Fruit fly (Drosophila melanogaster): ENCODE results near the gene omd.

Gene omd

dm6 chr3R:13715012-13715673, 28.1 kb upstream of the omd start, which contains the start of gene kmr (continued):
- no peak for TF ChIP-seq ind (GFP tag; optimal IDR thresholded peaks at IDR 0.05)
- TF ChIP-seq CG12219 (GFP tag; optimal IDR thresholded peaks at IDR 0.05): peak; percentile 57
- TF ChIP-seq CG13624 (GFP tag; optimal IDR thresholded peaks at IDR 0.05): peak; percentile 2
- TF ChIP-seq CkIIα-i1 (GFP tag; IDR thresholded peaks at IDR 0.05): no peak
- TF ChIP-seq gsb (GFP tag; IDR thresholded peaks at IDR 0.05): 0 out of 2 replicates have a peak, but pooled peaks have one; percentile 38
- peak; percentile 9; the same call in 1 of the 2 replicates for TF ChIP-seq Scr (GFP tag; IDR thresholded peaks at IDR 0.05; ENCODE audit: partially characterized antibody)
- TF ChIP-seq ara (GFP tag; IDR thresholded peaks at IDR 0.05): no peak
- peak; percentile 53 for TF ChIP-seq nerfin-1 (tag; optimal IDR thresholded peaks at IDR 0.05)
- TF ChIP-seq CG13296 (GFP tag; optimal IDR thresholded peaks at IDR 0.05): peak; percentile 56
- peak; percentile 49 for TF ChIP-seq Side (GFP tag; optimal IDR thresholded peaks at IDR 0.05)
- TF ChIP-seq ranshi (GFP tag; IDR thresholded peaks at IDR 0.05): peak; percentile 26; the same call in 1 of the 2 replicates
- no peak for TF ChIP-seq CG10321 (GFP tag; IDR thresholded peaks at IDR 0.05)
- TF ChIP-seq CG2120 (GFP tag; optimal IDR thresholded peaks at IDR 0.05): no peak
- 0 out of 3 replicates have a peak, but pooled peaks have one; percentile 24 for TF ChIP-seq mld (GFP tag; IDR thresholded peaks at IDR 0.05; ENCODE audit: partially characterized antibody)
- no peak for TF ChIP-seq CG12942 (GFP tag; optimal IDR thresholded peaks at IDR 0.05)
- TF ChIP-seq MTF-1 (GFP tag; optimal IDR thresholded peaks at IDR 0.05; ENCODE audit: borderline replicate concordance): peak; percentile 26
- peak; percentile 48 for TF ChIP-seq Dad (GFP tag; optimal IDR thresholded peaks at IDR 0.05)
- peak; percentile 34; the same call in 1 of the 3 replicates for TF ChIP-seq CG6175 (GFP tag; IDR thresholded peaks at IDR 0.05)
- no peak for TF ChIP-seq CG17186 (GFP tag; optimal IDR thresholded peaks at IDR 0.05)
- no peak for TF ChIP-seq CG2889 (GFP tag; IDR thresholded peaks at IDR 0.05)
- no peak for TF ChIP-seq E2f1 (GFP tag; IDR thresholded peaks at IDR 0.05)
- TF ChIP-seq CG31441 (GFP tag; IDR thresholded peaks at IDR 0.05): peak; percentile 34; the same call in 1 of the 2 replicates
- peak; percentile 23 for TF ChIP-seq nmo (GFP tag; optimal IDR thresholded peaks at IDR 0.05)
- peak; percentile 24 for TF ChIP-seq CG12659 (GFP tag; optimal IDR thresholded peaks at IDR 0.05)
- TF ChIP-seq Kr (GFP tag; optimal IDR thresholded peaks at IDR 0.05): peak; percentile 73
- peak; percentile 6 for TF ChIP-seq pb (GFP tag; optimal IDR thresholded peaks at IDR 0.05)
- peak; percentile 51; the same call in 1 of the 2 replicates for TF ChIP-seq Awh (GFP tag; IDR thresholded peaks at IDR 0.05)
- no peak for TF ChIP-seq sisA (GFP tag; IDR thresholded peaks at IDR 0.05)
- TF ChIP-seq C15 (GFP tag; IDR thresholded peaks at IDR 0.05): no peak
- TF ChIP-seq al (GFP tag; IDR thresholded peaks at IDR 0.05): no peak
- TF ChIP-seq ATbp (GFP tag; optimal IDR thresholded peaks at IDR 0.05): peak; percentile 66
- peak; percentile 28 for TF ChIP-seq lilli (GFP tag; optimal IDR thresholded peaks at IDR 0.05)
- peak; percentile 64 for TF ChIP-seq Asciz (GFP tag; optimal IDR thresholded peaks at IDR 0.05)
- no peak for TF ChIP-seq hkb (optimal IDR thresholded peaks at IDR 0.05)
- TF ChIP-seq hkb (GFP tag; IDR thresholded peaks at IDR 0.05): peak; percentile 75
- no peak for TF ChIP-seq jumu (GFP tag; optimal IDR thresholded peaks at IDR 0.05)
- TF ChIP-seq Atf6 (GFP tag; IDR thresholded peaks at IDR 0.05): peak; percentile 27; the same call in 1 of the 2 replicates
- TF ChIP-seq chif (GFP tag; optimal IDR thresholded peaks at IDR 0.05): peak in 1 of 2 experiments; percentile 31
- peak; percentile 15 for TF ChIP-seq CG8089 (GFP tag; optimal IDR thresholded peaks at IDR 0.05)
- TF ChIP-seq Ets65A (GFP tag): no peak
- no peak for TF ChIP-seq tgo (GFP tag; IDR thresholded peaks at IDR 0.05)
- no peak for TF ChIP-seq Sox102F (GFP tag; optimal IDR thresholded peaks at IDR 0.05)
- peak; percentile 64; the same call in 1 of the 3 replicates for TF ChIP-seq CG34422 (GFP tag; IDR thresholded peaks at IDR 0.05)
- peak; percentile 72 for TF ChIP-seq pros (GFP tag; optimal IDR thresholded peaks at IDR 0.05)
- TF ChIP-seq NK7.1 (GFP tag; optimal IDR thresholded peaks at IDR 0.05): peak; percentile 58
- no peak for TF ChIP-seq CG8478 (optimal IDR thresholded peaks at IDR 0.05)
- TF ChIP-seq nerfin-2 (GFP tag; IDR thresholded peaks at IDR 0.05; ENCODE audit: partially characterized antibody): peak; percentile 14; the same call in 1 of the 2 replicates
- no peak for TF ChIP-seq CG31388 (GFP tag; optimal IDR thresholded peaks at IDR 0.05)
- no peak for TF ChIP-seq pho (GFP tag; optimal IDR thresholded peaks at IDR 0.05)
- no peak for TF ChIP-seq gem (tag; optimal IDR thresholded peaks at IDR 0.05)
- TF ChIP-seq Lhr (GFP tag; optimal IDR thresholded peaks at IDR 0.05): no peak
